Fruit fly (Drosophila melanogaster) whole organism, adult: ENCODE results near the gene Glut4EF.
A peak's percentile ranks its signal among the peaks of the same experiment; 100 is the strongest.

ENCODE experiments used
- CG11617 ChIP-seq: fragments of 200-800 bp; sonication (Bioruptor generic); optimal IDR thresholded peaks from 2 replicates; lab custom pipeline; 2017; ENCODE audit warnings: mild to moderate bottlenecking, missing biosample characterization, missing genetic modification reagents, missing genetic modification characterization
- CG12768 ChIP-seq: fragments of 200-800 bp; sonication (Bioruptor generic); optimal IDR thresholded peaks from 2 replicates; lab custom pipeline; 2017; ENCODE audit warnings: missing biosample characterization, missing genetic modification characterization, mild to moderate bottlenecking, moderate library complexity, missing genetic modification reagents
- CG14711 ChIP-seq: fragments of 200-800 bp; sonication (Bioruptor generic); optimal IDR thresholded peaks from 2 replicates; lab custom pipeline; 2018; ENCODE audit warnings: missing biosample characterization, mild to moderate bottlenecking, missing genetic modification characterization, moderate library complexity
- CG1620 ChIP-seq: fragments of 200-800 bp; sonication (Bioruptor generic); optimal IDR thresholded peaks from 2 replicates; lab custom pipeline; 2016; ENCODE audit warnings: missing biosample characterization, missing genetic modification characterization
- CG33017 ChIP-seq: fragments of 200-800 bp; sonication (Bioruptor generic); optimal IDR thresholded peaks from 2 replicates; lab custom pipeline; 2018; ENCODE audit warnings: missing biosample characterization, mild to moderate bottlenecking, missing genetic modification characterization, moderate library complexity
- CG5204 ChIP-seq: fragments of 200-800 bp; sonication (Bioruptor generic); optimal IDR thresholded peaks from 2 replicates; lab custom pipeline; 2016; ENCODE audit warnings: missing biosample characterization, missing genetic modification characterization
- CG7045 ChIP-seq: fragments of 200-800 bp; sonication (Bioruptor generic); optimal IDR thresholded peaks from 2 replicates; lab custom pipeline; 2017; ENCODE audit warnings: missing biosample characterization, mild to moderate bottlenecking, missing genetic modification characterization
- CG7101 ChIP-seq: fragments of 200-800 bp; sonication (Bioruptor generic); optimal IDR thresholded peaks from 2 replicates; lab custom pipeline; 2018; ENCODE audit warnings: missing biosample characterization, mild to moderate bottlenecking, missing genetic modification characterization, moderate library complexity
- Clk ChIP-seq: fragments of 200-800 bp; sonication (Bioruptor generic); optimal IDR thresholded peaks from 2 replicates; lab custom pipeline; 2017; ENCODE audit warnings: missing biosample characterization, missing genetic modification characterization
- Crg-1 ChIP-seq: fragments of 200-800 bp; sonication (Bioruptor generic); optimal IDR thresholded peaks from 2 replicates; lab custom pipeline; 2016; ENCODE audit warnings: missing biosample characterization, missing genetic modification characterization
- Hr96 ChIP-seq: fragments of 200-800 bp; sonication (Bioruptor generic); optimal IDR thresholded peaks from 2 replicates; lab custom pipeline; 2016; ENCODE audit warnings: missing biosample characterization, missing genetic modification characterization
- Mnt ChIP-seq: fragments of 200-800 bp; sonication (Bioruptor generic); optimal IDR thresholded peaks from 2 replicates; lab custom pipeline; 2016; ENCODE audit warnings: missing biosample characterization, mild to moderate bottlenecking, missing genetic modification characterization
- bab1 ChIP-seq: fragments of 200-800 bp; sonication (Bioruptor generic); optimal IDR thresholded peaks from 3 replicates; lab custom pipeline; 2019; ENCODE audit warnings: missing biosample characterization, mild to moderate bottlenecking, missing genetic modification characterization, moderate library complexity
- cic ChIP-seq: fragments of 200-800 bp; sonication (Bioruptor generic); optimal IDR thresholded peaks from 2 replicates; lab custom pipeline; 2017; ENCODE audit warnings: missing biosample characterization, mild to moderate bottlenecking, missing genetic modification characterization, moderate library complexity
- cnc ChIP-seq, 2 experiments: fragments of >200 bp; optimal IDR thresholded peaks; 2 replicates each; lab custom pipeline; 2017
- kay ChIP-seq: fragments of 200-800 bp; sonication (Bioruptor generic); peaks from one replicate; lab custom pipeline; 2016; ENCODE audit warnings: missing biosample characterization, missing genetic modification characterization, borderline replicate concordance
- ovo ChIP-seq: fragments of 200-800 bp; sonication (Bioruptor generic); optimal IDR thresholded peaks from 2 replicates; lab custom pipeline; 2016; ENCODE audit warnings: missing biosample characterization, missing genetic modification characterization
- pad ChIP-seq: fragments of 200-800 bp; sonication (Bioruptor generic); optimal IDR thresholded peaks from 3 replicates; lab custom pipeline; 2017; ENCODE audit warnings: missing biosample characterization, missing genetic modification characterization, mild to moderate bottlenecking, moderate library complexity, missing genetic modification reagents
- tj ChIP-seq: fragments of 200-800 bp; sonication (Bioruptor generic); optimal IDR thresholded peaks from 3 replicates; lab custom pipeline; 2017; ENCODE audit warnings: missing biosample characterization, mild to moderate bottlenecking, missing genetic modification characterization, moderate library complexity
- toe ChIP-seq: fragments of 200-800 bp; sonication (Bioruptor generic); optimal IDR thresholded peaks from 2 replicates; lab custom pipeline; 2016; ENCODE audit warnings: missing biosample characterization, missing genetic modification characterization

The Glut4EF gene

dm6 chr3R:9957202-9957601, 82.7 kb downstream of the Glut4EF start:
- no peak for TF ChIP-seq CG5204
- TF ChIP-seq cic (GFP tag; lab: Kevin White, UChicago), result peak; percentile 65
- TF ChIP-seq Hr96 (GFP tag; lab: Kevin White, UChicago), result no peak
- no peak for TF ChIP-seq CG7045 (GFP tag; lab: Kevin White, UChicago)
- no peak for TF ChIP-seq Crg-1 (GFP tag; lab: Kevin White, UChicago)
- TF ChIP-seq Mnt (GFP tag; lab: Kevin White, UChicago), result no peak
- TF ChIP-seq cnc (optimal IDR thresholded peaks at IDR 0.05; lab: Kevin White, UChicago), result peak in 1 of 2 experiments; percentile 84
- no peak for TF ChIP-seq ovo (GFP tag; lab: Kevin White, UChicago)

DNA sequence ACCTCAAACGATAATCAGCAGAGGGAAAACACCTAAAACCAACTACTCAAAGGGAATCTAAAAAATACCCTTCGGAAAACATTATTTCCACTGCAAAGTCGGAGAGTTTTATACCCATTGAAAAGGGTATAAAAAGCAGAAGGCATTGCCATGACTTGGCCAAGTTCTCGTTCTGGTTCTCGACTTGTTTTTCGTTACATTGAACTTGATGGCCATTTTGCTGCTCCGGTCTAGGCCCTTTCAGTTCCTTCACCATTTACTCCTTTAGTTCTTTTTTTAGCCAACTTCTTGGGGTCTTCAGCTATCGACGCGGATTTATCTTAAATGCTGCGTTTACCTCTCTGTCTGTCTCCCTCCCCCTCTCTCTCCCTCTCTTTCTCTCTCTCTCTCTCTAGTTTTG, 85.4 kb downstream of the Glut4EF start:
- TF ChIP-seq CG14711 (tag; lab: Kevin White, UChicago) (no peak), Clk (GFP tag; lab: Kevin White, UChicago) (no peak), ovo (GFP tag; lab: Kevin White, UChicago) (no peak), pad (no peak)

dm6 chr3R:9961163-9962072, 86.9 kb downstream of the Glut4EF start:
- TF ChIP-seq Clk (GFP tag; lab: Kevin White, UChicago), result no peak
- no peak for TF ChIP-seq toe (GFP tag; lab: Kevin White, UChicago)
- TF ChIP-seq CG14711 (tag; lab: Kevin White, UChicago), result no peak
- TF ChIP-seq Hr96 (GFP tag; lab: Kevin White, UChicago), result no peak
- TF ChIP-seq pad, result no peak
- no peak for TF ChIP-seq Mnt (GFP tag; lab: Kevin White, UChicago)
- no peak for TF ChIP-seq CG33017 (tag; lab: Kevin White, UChicago)
- TF ChIP-seq CG12768 (GFP tag; lab: Kevin White, UChicago), result no peak
- TF ChIP-seq tj (GFP tag; lab: Kevin White, UChicago), result no peak
- no peak for TF ChIP-seq CG1620 (GFP tag; lab: Kevin White, UChicago)
- TF ChIP-seq cic (GFP tag; lab: Kevin White, UChicago), result no peak
- no peak for TF ChIP-seq CG11617 (GFP tag; lab: Kevin White, UChicago)
- no peak for TF ChIP-seq CG7101 (tag; lab: Kevin White, UChicago)
- TF ChIP-seq kay (GFP tag; lab: Kevin White, UChicago), result no peak
- TF ChIP-seq ovo (GFP tag; lab: Kevin White, UChicago), result no peak
- TF ChIP-seq CG5204, result no peak
- TF ChIP-seq cnc (optimal IDR thresholded peaks at IDR 0.05; lab: Kevin White, UChicago), result no peak

DNA sequence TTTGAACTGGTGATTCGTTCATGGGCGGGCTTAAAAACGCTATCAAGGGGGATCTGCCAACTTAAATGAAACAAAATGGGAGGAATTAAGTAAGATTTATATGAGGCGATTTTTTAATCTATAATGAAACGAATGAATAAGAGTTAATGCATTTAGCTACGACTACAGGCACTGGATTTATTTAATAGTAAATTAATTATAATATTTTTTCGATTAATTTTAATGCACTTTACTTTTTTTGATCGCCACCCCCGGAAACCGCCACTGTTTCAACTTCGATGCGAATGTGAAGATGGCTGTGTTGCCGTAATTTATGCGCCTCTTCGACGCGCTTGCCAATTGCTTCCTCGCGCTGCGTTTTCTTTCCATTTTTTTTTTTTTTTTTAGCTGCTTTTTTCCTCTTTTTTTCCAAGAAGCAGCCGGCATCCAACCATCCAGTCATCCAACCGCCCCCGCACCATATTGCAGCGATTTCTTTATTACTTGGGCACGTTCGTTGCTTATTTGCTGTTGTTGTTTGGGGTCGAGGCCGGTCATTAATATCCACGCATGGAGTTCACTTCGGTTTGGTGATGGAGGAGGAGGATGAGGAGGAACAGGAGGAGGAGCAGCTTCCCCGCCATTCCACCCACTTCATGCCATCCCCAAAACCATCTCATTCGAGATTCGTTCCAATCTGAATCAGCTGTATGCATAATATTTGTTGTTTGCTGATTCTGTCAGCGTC, 88.9 kb downstream of the Glut4EF start:
- TF ChIP-seq CG7045 (GFP tag; lab: Kevin White, UChicago), result no peak
- TF ChIP-seq pad, result no peak
- TF ChIP-seq Clk (GFP tag; lab: Kevin White, UChicago), result no peak
- no peak for TF ChIP-seq ovo (GFP tag; lab: Kevin White, UChicago)
- TF ChIP-seq cic (GFP tag; lab: Kevin White, UChicago), result no peak
- TF ChIP-seq tj (GFP tag; lab: Kevin White, UChicago), result no peak
- TF ChIP-seq CG5204, result no peak
- no peak for TF ChIP-seq CG14711 (tag; lab: Kevin White, UChicago)
- no peak for TF ChIP-seq cnc (optimal IDR thresholded peaks at IDR 0.05; lab: Kevin White, UChicago)
- TF ChIP-seq Hr96 (GFP tag; lab: Kevin White, UChicago), result no peak
- TF ChIP-seq CG33017 (tag; lab: Kevin White, UChicago), result no peak
- TF ChIP-seq CG1620 (GFP tag; lab: Kevin White, UChicago), result no peak
- no peak for TF ChIP-seq kay (GFP tag; lab: Kevin White, UChicago)
- no peak for TF ChIP-seq CG11617 (GFP tag; lab: Kevin White, UChicago)
- TF ChIP-seq toe (GFP tag; lab: Kevin White, UChicago), result no peak
- TF ChIP-seq Crg-1 (GFP tag; lab: Kevin White, UChicago), result no peak

- TF ChIP-seq ovo (GFP tag; lab: Kevin White, UChicago) (no peak), CG12768 (GFP tag; lab: Kevin White, UChicago) (no peak), CG11617 (GFP tag; lab: Kevin White, UChicago) (no peak), Mnt (GFP tag; lab: Kevin White, UChicago) (no peak), Clk (GFP tag; lab: Kevin White, UChicago) (no peak), tj (GFP tag; lab: Kevin White, UChicago) (no peak), cnc (optimal IDR thresholded peaks at IDR 0.05; lab: Kevin White, UChicago) (no peak), cic (GFP tag; lab: Kevin White, UChicago) (no peak), Crg-1 (GFP tag; lab: Kevin White, UChicago) (no peak), CG7045 (GFP tag; lab: Kevin White, UChicago) (no peak), Hr96 (GFP tag; lab: Kevin White, UChicago) (no peak), CG14711 (tag; lab: Kevin White, UChicago) (no peak), bab1 (GFP tag; lab: Kevin White, UChicago) (no peak), pad (no peak), CG33017 (tag; lab: Kevin White, UChicago) (no peak)
These were observed 90.3 kb downstream of the Glut4EF start for dm6 chr3R:9964600-9965301.
